Worm (Caenorhabditis elegans) whole organism, midembryonic: ENCODE measurements around the gene bcat-1.

Experiments
- T22C8.4 ChIP-seq: fragments of 200-800 bp; sonication (Bioruptor generic); IDR thresholded peaks from 2 replicates; pipeline ENCODE4 v1.3.6; 2022; ENCODE audit warnings: missing genetic modification characterization, missing compliant biosample characterization
- cog-1 ChIP-seq: sonication (generic microtip); optimal IDR thresholded peaks from 2 replicates; lab custom pipeline; 2016; ENCODE audit warnings: missing genetic modification characterization, missing compliant biosample characterization
- flt-1 ChIP-seq: fragments of 200-800 bp; sonication (Bioruptor generic); IDR thresholded peaks from 2 replicates; pipeline ENCODE4 v1.3.6; 2022; ENCODE audit warnings: missing genetic modification characterization, missing compliant biosample characterization
- klf-2 ChIP-seq: fragments of 200-800 bp; sonication (Bioruptor generic); conservative IDR thresholded peaks from 2 replicates; pipeline ENCODE4 v1.3.6; 2022; ENCODE audit warnings: missing genetic modification reagents, missing genetic modification characterization, missing compliant biosample characterization
- med-1 ChIP-seq: sonication (generic microtip); optimal IDR thresholded peaks from 2 replicates; lab custom pipeline; 2017; ENCODE audit warnings: missing genetic modification characterization, mild to moderate bottlenecking, missing compliant biosample characterization, antibody characterized with exemption, missing genetic modification reagents; ENCODE audit not compliant: insufficient read depth
- ref-1 ChIP-seq: fragments of 200-800 bp; sonication (Bioruptor generic); conservative IDR thresholded peaks from 2 replicates; pipeline ENCODE4 v1.3.6; 2022; ENCODE audit warnings: missing genetic modification reagents, missing genetic modification characterization, missing compliant biosample characterization
- tab-1 ChIP-seq: fragments of 200-800 bp; sonication (Bioruptor generic); IDR thresholded peaks from 2 replicates; pipeline ENCODE4 v1.3.6; 2022; ENCODE audit warnings: missing genetic modification characterization, missing compliant biosample characterization
- ztf-23 ChIP-seq: fragments of 200-800 bp; sonication (Bioruptor generic); IDR thresholded peaks from 2 replicates; pipeline ENCODE4 v1.3.6; 2022; ENCODE audit warnings: missing genetic modification reagents, missing genetic modification characterization, missing compliant biosample characterization
- ztf-29 ChIP-seq: fragments of 200-800 bp; sonication (Bioruptor generic); IDR thresholded peaks from 2 replicates; pipeline ENCODE4 v1.3.6; 2022; ENCODE audit warnings: missing genetic modification reagents, missing genetic modification characterization, missing compliant biosample characterization

ce11 chrX:12926998-12927397 lies 49.7 kb downstream of the bcat-1 start:
- no peak for TF ChIP-seq T22C8.4 (GFP tag; lab: Robert Waterston, UW)
- TF ChIP-seq cog-1 (tag; lab: Kevin White, UChicago), result no peak
- TF ChIP-seq flt-1 (GFP tag; lab: Robert Waterston, UW), result no peak
- TF ChIP-seq ztf-29, result no peak
- no peak for TF ChIP-seq klf-2 (GFP tag; lab: Robert Waterston, UW)
- TF ChIP-seq med-1 (GFP tag; lab: Kevin White, UChicago), result no peak
- TF ChIP-seq tab-1 (GFP tag; lab: Robert Waterston, UW), result no peak
- TF ChIP-seq ref-1, result no peak
- no peak for TF ChIP-seq ztf-23 (GFP tag; lab: Robert Waterston, UW)
